Worm (Caenorhabditis elegans): ENCODE measurements around the gene pals-28.

- no peak for TF ChIP-seq ztf-4 (tag; optimal IDR thresholded peaks at IDR 0.05)
- no peak for TF ChIP-seq aly-2 (tag; optimal IDR thresholded peaks at IDR 0.05)
Observed at ce11 chrIII:4380835-4381234, 3.8 kb upstream of the pals-28 start.

Measured in whole organism, L2 larva.